Worm (Caenorhabditis elegans) whole organism, late embryonic: ENCODE results near the gene clec-250.

Experiments used
- ama-1 ChIP-seq: fragments of 150-350 bp; optimal IDR thresholded peaks from 2 replicates; lab custom pipeline; 2014
- ceh-19 ChIP-seq: fragments of 200-800 bp; sonication (Bioruptor generic); optimal IDR thresholded peaks from 2 replicates; lab custom pipeline; 2018; ENCODE audit warnings: mild to moderate bottlenecking, missing genetic modification characterization, missing compliant biosample characterization
- ceh-2 ChIP-seq: sonication (generic microtip); optimal IDR thresholded peaks from 2 replicates; lab custom pipeline; 2016; ENCODE audit warnings: missing genotype, missing genetic modification characterization, missing compliant biosample characterization
- ceh-30 ChIP-seq: fragments of 150-350 bp; optimal IDR thresholded peaks from 2 replicates; lab custom pipeline; 2014; ENCODE audit warnings: missing biosample characterization, missing genetic modification characterization
- dmd-4 ChIP-seq: sonication (generic microtip); optimal IDR thresholded peaks from 2 replicates; lab custom pipeline; 2016; ENCODE audit warnings: borderline replicate concordance, missing genetic modification characterization, missing compliant biosample characterization
- dve-1 ChIP-seq: sonication (generic microtip); optimal IDR thresholded peaks from 2 replicates; lab custom pipeline; 2017; ENCODE audit warnings: antibody characterized with exemption, mild to moderate bottlenecking, missing genetic modification characterization, missing compliant biosample characterization
- elt-2 ChIP-seq: sonication (generic microtip); optimal IDR thresholded peaks from 2 replicates; lab custom pipeline; 2016; ENCODE audit warnings: missing genetic modification reagents, missing genetic modification characterization, missing compliant biosample characterization
- fkh-10 ChIP-seq: fragments of 150-350 bp; optimal IDR thresholded peaks from 2 replicates; lab custom pipeline; 2014; ENCODE audit warnings: missing biosample characterization, missing genetic modification reagents, missing genetic modification characterization
- hlh-13 ChIP-seq: fragments of 200-800 bp; sonication (Bioruptor generic); optimal IDR thresholded peaks from 2 replicates; lab custom pipeline; 2018; ENCODE audit warnings: mild to moderate bottlenecking, missing genetic modification characterization, missing compliant biosample characterization
- hlh-15 ChIP-seq: sonication (generic microtip); optimal IDR thresholded peaks from 2 replicates; lab custom pipeline; 2016; ENCODE audit warnings: missing genetic modification characterization, missing compliant biosample characterization
- lin-11 ChIP-seq: fragments of 200-800 bp; sonication (Bioruptor generic); optimal IDR thresholded peaks from 2 replicates; lab custom pipeline; 2018; ENCODE audit warnings: mild to moderate bottlenecking, missing genetic modification characterization, missing compliant biosample characterization
- madf-2 ChIP-seq: sonication (generic microtip); optimal IDR thresholded peaks from 2 replicates; lab custom pipeline; 2017; ENCODE audit warnings: missing genetic modification characterization, missing compliant biosample characterization
- mec-3 ChIP-seq: sonication (generic microtip); optimal IDR thresholded peaks from 2 replicates; lab custom pipeline; 2016; ENCODE audit warnings: borderline replicate concordance, missing genetic modification characterization, missing compliant biosample characterization
- nfya-1 ChIP-seq: sonication (generic microtip); optimal IDR thresholded peaks from 2 replicates; lab custom pipeline; 2017; ENCODE audit warnings: missing genetic modification characterization, mild to moderate bottlenecking, missing compliant biosample characterization, antibody characterized with exemption, moderate library complexity
- npax-4 ChIP-seq: sonication (generic microtip); optimal IDR thresholded peaks from 2 replicates; lab custom pipeline; 2016; ENCODE audit warnings: missing genetic modification characterization, missing compliant biosample characterization
- odd-2 ChIP-seq: sonication (generic microtip); optimal IDR thresholded peaks from 2 replicates; lab custom pipeline; 2017; ENCODE audit warnings: antibody characterized with exemption, mild to moderate bottlenecking, missing genetic modification characterization, missing compliant biosample characterization
- pag-3 ChIP-seq: sonication (generic microtip); optimal IDR thresholded peaks from 2 replicates; lab custom pipeline; 2016; ENCODE audit warnings: missing compliant biosample characterization, missing genetic modification characterization, borderline replicate concordance
- pax-1 ChIP-seq: fragments of 150-350 bp; optimal IDR thresholded peaks from 2 replicates; lab custom pipeline; 2014; ENCODE audit warnings: missing biosample characterization, missing genetic modification characterization
- pha-2 ChIP-seq: sonication (generic microtip); optimal IDR thresholded peaks from 2 replicates; lab custom pipeline; 2017; ENCODE audit warnings: mild to moderate bottlenecking, missing genetic modification characterization, missing compliant biosample characterization
- pqm-1 ChIP-seq: sonication (generic microtip); optimal IDR thresholded peaks from 2 replicates; lab custom pipeline; 2016; ENCODE audit warnings: missing genetic modification characterization, missing compliant biosample characterization
- tbx-2 ChIP-seq: sonication (generic microtip); optimal IDR thresholded peaks from 2 replicates; lab custom pipeline; 2016; ENCODE audit warnings: missing genetic modification characterization, missing compliant biosample characterization
- tbx-7 ChIP-seq: sonication (generic microtip); optimal IDR thresholded peaks from 2 replicates; lab custom pipeline; 2016; ENCODE audit warnings: missing genotype, missing genetic modification characterization, missing compliant biosample characterization
- unc-3 ChIP-seq, 2 experiments: fragments of 200-800 bp in 1 of 2; sonication (Bioruptor generic) in 1 of 2; sonication (generic microtip) in 1 of 2; conservative IDR thresholded peaks in 1 of 2; optimal IDR thresholded peaks in 1 of 2; 2 replicates each; pipeline versions ENCODE4 v1.3.6 to Lab custom; 2016 to 2022; ENCODE audit warnings: missing compliant biosample characterization in 2 of 2, missing genetic modification characterization in 2 of 2, missing genetic modification reagents in 1 of 2
- zip-5 ChIP-seq: sonication (generic microtip); optimal IDR thresholded peaks from 2 replicates; lab custom pipeline; 2016; ENCODE audit warnings: missing genetic modification characterization, missing compliant biosample characterization
- ztf-16 ChIP-seq: sonication (generic microtip); optimal IDR thresholded peaks from 2 replicates; lab custom pipeline; 2017; ENCODE audit warnings: missing genetic modification characterization, missing compliant biosample characterization

Gene clec-250

ce11 chrV:18710045-18710490, 31.9 kb downstream of the clec-250 start (continued):
- TF ChIP-seq nfya-1 (tag; lab: Kevin White, UChicago) = peak; percentile 58
- TF ChIP-seq dve-1 (tag; lab: Kevin White, UChicago) = no peak
- peak; percentile 14 for TF ChIP-seq zip-5 (tag; lab: Kevin White, UChicago)
- no peak for TF ChIP-seq pha-2 (tag; lab: Kevin White, UChicago)

ce11 chrV:18709203-18709860, 32.7 kb downstream of the clec-250 start, which contains the start of gene Y17D7C.6:
Gene Y17D7C.6, plus strand, starts transcription at chrV:18709810.
- TF ChIP-seq ceh-19 (GFP tag; lab: Kevin White, UChicago) (peak; percentile 15), fkh-10 (GFP tag; lab: Kevin White, UChicago) (no peak)

- no peak for TF ChIP-seq tbx-7 (tag; lab: Kevin White, UChicago)
- no peak for TF ChIP-seq pqm-1 (tag; lab: Kevin White, UChicago)
Measured at ce11 chrV:18708015-18708414, 34.0 kb downstream of the clec-250 start.

- TF ChIP-seq ceh-2 (tag; lab: Kevin White, UChicago) (no peak), hlh-15 (tag; lab: Kevin White, UChicago) (no peak), ceh-19 (GFP tag; lab: Kevin White, UChicago) (no peak), pax-1 (tag; lab: Kevin White, UChicago) (no peak), mec-3 (no peak), lin-11 (no peak), tbx-2 (tag; lab: Kevin White, UChicago) (no peak), unc-3 (GFP tag; conservative IDR thresholded peaks at IDR 0.05; lab: Robert Waterston, UW) (no peak), unc-3 (tag; optimal IDR thresholded peaks at IDR 0.05; lab: Kevin White, UChicago) (no peak), ztf-16 (tag; lab: Kevin White, UChicago) (no peak), ama-1 (lab: Kevin White, UChicago) (no peak), hlh-13 (GFP tag; lab: Kevin White, UChicago) (no peak), dmd-4 (no peak)
Measured at ce11 chrV:18706063-18706620, 35.9 kb downstream of the clec-250 start, which contains the start of gene Y17D7C.1. Gene Y17D7C.1, plus strand, starts transcription at chrV:18706570.

ce11 chrV:18705319-18706062, 36.5 kb downstream of the clec-250 start:
- TF ChIP-seq fkh-10 (GFP tag; lab: Kevin White, UChicago) (peak; percentile 18), dmd-4 (peak; percentile 70), dve-1 (tag; lab: Kevin White, UChicago) (no peak), elt-2 (no peak)

- peak; percentile 91 for TF ChIP-seq elt-2
- no peak for TF ChIP-seq npax-4
Measured at ce11 chrV:18701306-18701705, 40.7 kb downstream of the clec-250 start, which contains the start of gene Y69H2.9. Gene Y69H2.9, plus strand, starts transcription at chrV:18701538.

- TF ChIP-seq odd-2 = no peak
- TF ChIP-seq ceh-30 (tag; lab: Kevin White, UChicago) = no peak
- TF ChIP-seq madf-2 = no peak
- no peak for TF ChIP-seq tbx-2 (tag; lab: Kevin White, UChicago)
- peak; percentile 46 for TF ChIP-seq pag-3
Measured at ce11 chrV:18699326-18699725, 42.7 kb downstream of the clec-250 start, which contains the start of gene nhr-241. Gene nhr-241, plus strand, starts transcription at chrV:18699451.
